Fruit fly (Drosophila melanogaster) whole organism, embryonic: ENCODE data around the gene CG17027.
A peak's percentile ranks its signal among the peaks of the same experiment; 100 is the strongest.

ENCODE experiments used
- Asciz ChIP-seq: fragments of 200-800 bp; sonication (Bioruptor generic); optimal IDR thresholded peaks from 2 replicates; lab custom pipeline; 2017; ENCODE audit warnings: missing biosample characterization, mild to moderate bottlenecking, missing genetic modification characterization, missing genetic modification reagents
- Awh ChIP-seq: fragments of 200-800 bp; sonication (Bioruptor generic); IDR thresholded peaks from 2 replicates; pipeline ENCODE4, ENCODE4 v1.3.6; 2022; ENCODE audit warnings: missing biosample characterization, missing genetic modification characterization
- BEAF-32 ChIP-seq: fragments of 200-800 bp; sonication (Bioruptor generic); optimal IDR thresholded peaks from 3 replicates; lab custom pipeline; 2017; ENCODE audit warnings: missing biosample characterization, missing genetic modification characterization, mild to moderate bottlenecking, moderate library complexity, missing genetic modification reagents
- CG12219 ChIP-seq: fragments of 200-800 bp; sonication (Bioruptor generic); optimal IDR thresholded peaks from 3 replicates; lab custom pipeline; 2018; ENCODE audit warnings: missing biosample characterization, mild to moderate bottlenecking, missing genetic modification characterization
- CG12769 ChIP-seq: fragments of 200-800 bp; sonication (Bioruptor generic); optimal IDR thresholded peaks from 2 replicates; lab custom pipeline; 2019; ENCODE audit warnings: missing biosample characterization, mild to moderate bottlenecking, missing genetic modification characterization, moderate library complexity
- CG14441 ChIP-seq: fragments of 200-800 bp; sonication (Bioruptor generic); IDR thresholded peaks from 2 replicates; pipeline ENCODE4 v1.3.6; 2022; ENCODE audit warnings: missing biosample characterization, missing genetic modification characterization
- CG1647 ChIP-seq: fragments of 200-800 bp; sonication (Bioruptor generic); optimal IDR thresholded peaks from 3 replicates; lab custom pipeline; 2016; ENCODE audit warnings: missing biosample characterization, missing genetic modification characterization
- CG1792 ChIP-seq: fragments of 200-800 bp; sonication (Bioruptor generic); optimal IDR thresholded peaks from 2 replicates; lab custom pipeline; 2016; ENCODE audit warnings: missing biosample characterization, missing genetic modification characterization
- CG32532 ChIP-seq: fragments of 200-800 bp; sonication (Bioruptor generic); IDR thresholded peaks from 2 replicates; pipeline ENCODE4 v1.3.6; 2022; ENCODE audit warnings: missing biosample characterization, missing genetic modification characterization
- CG3281 ChIP-seq: fragments of 200-800 bp; sonication (Bioruptor generic); optimal IDR thresholded peaks from 3 replicates; lab custom pipeline; 2017; ENCODE audit warnings: missing biosample characterization, mild to moderate bottlenecking, missing genetic modification characterization
- CG3838 ChIP-seq: fragments of 200-800 bp; sonication (Bioruptor generic); optimal IDR thresholded peaks from 3 replicates; lab custom pipeline; 2016; ENCODE audit warnings: missing biosample characterization, missing genetic modification characterization
- CG4617 ChIP-seq: fragments of 200-800 bp; sonication (Bioruptor generic); optimal IDR thresholded peaks from 3 replicates; lab custom pipeline; 2016; ENCODE audit warnings: missing biosample characterization, missing genetic modification characterization, borderline replicate concordance
- CG5180 ChIP-seq: fragments of 200-800 bp; sonication (Bioruptor generic); optimal IDR thresholded peaks from 3 replicates; lab custom pipeline; 2017; ENCODE audit warnings: missing biosample characterization, missing genetic modification characterization, mild to moderate bottlenecking, moderate library complexity, missing genetic modification reagents
- CG6854 ChIP-seq: fragments of 200-800 bp; sonication (Bioruptor generic); optimal IDR thresholded peaks from 3 replicates; lab custom pipeline; 2017; ENCODE audit warnings: missing biosample characterization, mild to moderate bottlenecking, missing genetic modification characterization
- CG8281 ChIP-seq: fragments of 200-800 bp; sonication (Bioruptor generic); optimal IDR thresholded peaks from 2 replicates; lab custom pipeline; 2018; ENCODE audit warnings: missing biosample characterization, mild to moderate bottlenecking, missing genetic modification characterization, moderate library complexity
- CG9727 ChIP-seq: fragments of 200-800 bp; sonication (Bioruptor generic); optimal IDR thresholded peaks from 3 replicates; lab custom pipeline; 2017; ENCODE audit warnings: missing biosample characterization, mild to moderate bottlenecking, missing genetic modification characterization
- Camta ChIP-seq: fragments of 200-800 bp; sonication (Bioruptor generic); optimal IDR thresholded peaks from 2 replicates; lab custom pipeline; 2016; ENCODE audit warnings: missing biosample characterization, missing genetic modification characterization
- Chrac-16 ChIP-seq: fragments of 200-800 bp; sonication (Bioruptor generic); optimal IDR thresholded peaks from 3 replicates; lab custom pipeline; 2016; ENCODE audit warnings: missing biosample characterization, missing genetic modification characterization
- D19A ChIP-seq: fragments of 200-800 bp; optimal IDR thresholded peaks from 3 replicates; lab custom pipeline; 2019; ENCODE audit warnings: missing biosample characterization, mild to moderate bottlenecking, missing genetic modification characterization, moderate library complexity
- Ets97D ChIP-seq: fragments of 200-800 bp; sonication (Bioruptor generic); optimal IDR thresholded peaks from 3 replicates; lab custom pipeline; 2016; ENCODE audit warnings: missing biosample characterization, missing genetic modification characterization
- HLH3B ChIP-seq: fragments of 200-800 bp; sonication (Bioruptor generic); IDR thresholded peaks from 2 replicates; pipeline ENCODE4 v1.3.6; 2022; ENCODE audit warnings: missing biosample characterization, missing genetic modification characterization
- HLH54F ChIP-seq: fragments of 200-800 bp; sonication (Bioruptor generic); optimal IDR thresholded peaks from 3 replicates; lab custom pipeline; 2016; ENCODE audit warnings: missing biosample characterization, missing genetic modification characterization
- Hand ChIP-seq: fragments of 200-800 bp; sonication (Bioruptor generic); optimal IDR thresholded peaks from 2 replicates; lab custom pipeline; 2017; ENCODE audit warnings: mild to moderate bottlenecking, missing biosample characterization, missing genetic modification reagents, missing genetic modification characterization
- Hr3 ChIP-seq: fragments of 200-800 bp; sonication (Bioruptor generic); optimal IDR thresholded peaks from 3 replicates; lab custom pipeline; 2016; ENCODE audit warnings: missing biosample characterization, missing genetic modification characterization
- MBD-R2 ChIP-seq: fragments of 200-800 bp; sonication (Bioruptor generic); IDR thresholded peaks from 2 replicates; pipeline ENCODE4 v1.3.6; 2022; ENCODE audit warnings: missing biosample characterization, missing genetic modification characterization
- Rx ChIP-seq: fragments of 200-800 bp; sonication (Bioruptor generic); IDR thresholded peaks from 2 replicates; pipeline ENCODE4 v1.3.6; 2022; ENCODE audit warnings: missing biosample characterization, missing genetic modification characterization
- TFAM ChIP-seq: fragments of 200-800 bp; sonication (Bioruptor generic); optimal IDR thresholded peaks from 2 replicates; lab custom pipeline; 2017; ENCODE audit warnings: missing biosample characterization, missing genetic modification characterization, inconsistent platforms
- Taf1 ChIP-seq: fragments of 200-800 bp; sonication (Bioruptor generic); IDR thresholded peaks from 2 replicates; pipeline ENCODE4 v1.3.6; 2022; ENCODE audit warnings: missing biosample characterization, missing genetic modification characterization
- bcd ChIP-seq: fragments of 200-800 bp; sonication (Bioruptor generic); optimal IDR thresholded peaks from 2 replicates; lab custom pipeline; 2017; ENCODE audit warnings: missing biosample characterization, mild to moderate bottlenecking, missing genetic modification characterization
- br ChIP-seq: fragments of >200 bp; optimal IDR thresholded peaks from 2 replicates; lab custom pipeline; 2017
- ewg ChIP-seq: fragments of 200-800 bp; sonication (Bioruptor generic); optimal IDR thresholded peaks from 3 replicates; lab custom pipeline; 2017; ENCODE audit warnings: mild to moderate bottlenecking, missing biosample characterization, missing genetic modification reagents, missing genetic modification characterization
- fu2 ChIP-seq: fragments of 200-800 bp; sonication (Bioruptor generic); optimal IDR thresholded peaks from 2 replicates; lab custom pipeline; 2016; ENCODE audit warnings: missing biosample characterization, missing genetic modification characterization
- gsb-n ChIP-seq: fragments of 200-800 bp; sonication (Bioruptor generic); optimal IDR thresholded peaks from 3 replicates; lab custom pipeline; 2018; ENCODE audit warnings: missing biosample characterization, mild to moderate bottlenecking, missing genetic modification characterization
- insv ChIP-seq, 2 experiments: fragments of 200-800 bp; sonication (Bioruptor generic); optimal IDR thresholded peaks; 3 replicates each; lab custom pipeline; 2016 to 2018; ENCODE audit warnings: missing biosample characterization in 2 of 2, missing genetic modification characterization in 2 of 2
- jing ChIP-seq: fragments of 200-800 bp; sonication (Bioruptor generic); optimal IDR thresholded peaks from 2 replicates; lab custom pipeline; 2018; ENCODE audit warnings: missing biosample characterization, mild to moderate bottlenecking, missing genetic modification characterization
- jumu ChIP-seq: fragments of 200-800 bp; sonication (Bioruptor generic); optimal IDR thresholded peaks from 3 replicates; lab custom pipeline; 2016; ENCODE audit warnings: missing biosample characterization, missing genetic modification characterization
- klu ChIP-seq: fragments of 200-800 bp; sonication (Bioruptor generic); IDR thresholded peaks from 2 replicates; pipeline ENCODE4 v1.3.6; 2022; ENCODE audit warnings: missing biosample characterization, missing genetic modification characterization
- lmd ChIP-seq: fragments of 200-800 bp; sonication (Bioruptor generic); IDR thresholded peaks from 2 replicates; pipeline ENCODE4 v1.3.6; 2022; ENCODE audit warnings: missing biosample characterization, missing genetic modification characterization
- lov ChIP-seq, 2 experiments: fragments of 200-800 bp in 1 of 2; fragments of >200 bp in 1 of 2; sonication (Bioruptor generic) in 1 of 2; IDR thresholded peaks in 1 of 2; optimal IDR thresholded peaks in 1 of 2; 2 replicates in 1 of 2; 3 replicates in 1 of 2; pipeline versions ENCODE4 v1.3.6 to Lab custom; 2017 to 2022; ENCODE audit warnings: missing biosample characterization in 1 of 2, missing genetic modification characterization in 1 of 2
- nom ChIP-seq: fragments of 200-800 bp; sonication (Bioruptor generic); optimal IDR thresholded peaks from 2 replicates; lab custom pipeline; 2017; ENCODE audit warnings: missing biosample characterization, missing genetic modification characterization, mild to moderate bottlenecking, moderate library complexity, missing genetic modification reagents
- peb ChIP-seq: fragments of 200-800 bp; sonication (Bioruptor generic); IDR thresholded peaks from 2 replicates; pipeline ENCODE4 v1.3.6; 2022; ENCODE audit warnings: missing biosample characterization, missing genetic modification characterization
- shn ChIP-seq: fragments of 200-800 bp; sonication (Bioruptor generic); optimal IDR thresholded peaks from 3 replicates; lab custom pipeline; 2016; ENCODE audit warnings: missing biosample characterization, missing genetic modification characterization
- sima ChIP-seq: fragments of 200-800 bp; sonication (Bioruptor generic); optimal IDR thresholded peaks from 2 replicates; lab custom pipeline; 2016; ENCODE audit warnings: missing biosample characterization, missing genetic modification characterization
- slp2 ChIP-seq: fragments of 200-800 bp; sonication (Bioruptor generic); optimal IDR thresholded peaks from 2 replicates; lab custom pipeline; 2016; ENCODE audit warnings: missing biosample characterization, missing genetic modification characterization
- sqz ChIP-seq: fragments of 200-800 bp; sonication (Bioruptor generic); optimal IDR thresholded peaks from 3 replicates; lab custom pipeline; 2018; ENCODE audit warnings: missing biosample characterization, mild to moderate bottlenecking, missing genetic modification characterization
- tgo ChIP-seq: fragments of 200-800 bp; sonication (Bioruptor generic); IDR thresholded peaks from 3 replicates; pipeline ENCODE4 v1.3.6; 2022; ENCODE audit warnings: missing biosample characterization, missing genetic modification characterization
- tna ChIP-seq: fragments of 200-800 bp; sonication (Bioruptor generic); IDR thresholded peaks from 2 replicates; pipeline ENCODE4 v1.3.6; 2022; ENCODE audit warnings: missing biosample characterization, missing genetic modification characterization; ENCODE audit not compliant: partially characterized antibody
- twi ChIP-seq: fragments of 200-800 bp; optimal IDR thresholded peaks from 2 replicates; lab custom pipeline; 2019; ENCODE audit warnings: missing biosample characterization, mild to moderate bottlenecking, missing genetic modification characterization, moderate library complexity
- z ChIP-seq: fragments of 200-800 bp; sonication (Bioruptor generic); IDR thresholded peaks from 3 replicates; pipeline ENCODE4 v1.3.6; 2022; ENCODE audit warnings: missing biosample characterization, missing genetic modification characterization
- zfh2 ChIP-seq: fragments of 200-800 bp; sonication (Bioruptor generic); optimal IDR thresholded peaks from 2 replicates; lab custom pipeline; 2016; ENCODE audit warnings: missing biosample characterization, missing genetic modification characterization

CG17027 gene

DNA sequence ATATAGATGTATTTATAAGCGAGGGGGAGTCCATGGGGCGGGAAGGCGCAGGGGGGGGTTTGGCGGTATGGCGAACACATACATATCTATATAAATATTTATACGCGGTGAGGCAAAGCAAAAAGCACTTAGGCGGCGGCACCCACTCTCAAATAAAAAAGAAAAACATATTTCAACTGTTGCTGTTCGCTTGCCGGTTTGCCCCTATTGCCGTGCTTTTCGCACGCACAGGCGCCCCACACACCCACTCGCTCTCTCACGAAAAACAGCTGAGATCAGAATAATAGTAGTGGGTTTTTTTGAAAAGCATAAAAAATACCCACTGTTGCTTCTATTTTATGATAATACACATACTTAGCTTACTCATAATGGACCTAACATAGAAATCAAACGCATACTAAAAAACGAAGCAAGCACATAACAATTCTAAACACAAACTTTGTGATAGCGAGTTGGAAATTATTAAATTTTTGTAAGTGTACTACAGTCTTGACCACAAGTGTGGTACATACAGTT, 21.3 kb downstream of the CG17027 start (continued):
- TF ChIP-seq Hand (GFP tag; lab: Kevin White, UChicago) = peak; percentile 91
- no peak for TF ChIP-seq Rx (GFP tag; lab: Robert Waterston, UW)
- peak; percentile 45 for TF ChIP-seq jing (GFP tag; lab: Kevin White, UChicago)
- peak; percentile 75 for TF ChIP-seq Chrac-16 (GFP tag; lab: Kevin White, UChicago)
- no peak; the same call in 1 of the 2 replicates for TF ChIP-seq peb
- TF ChIP-seq CG5180 = peak; percentile 35
- TF ChIP-seq fu2 = peak; percentile 80
- TF ChIP-seq ewg (GFP tag; lab: Kevin White, UChicago) = peak; percentile 40
- peak; percentile 3 for TF ChIP-seq CG3838 (GFP tag; lab: Kevin White, UChicago)
- TF ChIP-seq lmd (GFP tag; lab: Robert Waterston, UW) = peak; percentile 82; the same call in 1 of the 2 replicates
- peak; percentile 14 for TF ChIP-seq twi (tag; lab: Kevin White, UChicago)
- TF ChIP-seq CG9727 = peak; percentile 81
- peak; percentile 67 for TF ChIP-seq slp2 (GFP tag; lab: Kevin White, UChicago)
- TF ChIP-seq TFAM (GFP tag; lab: Kevin White, UChicago) = no peak
- TF ChIP-seq HLH54F (GFP tag; lab: Kevin White, UChicago) = peak; percentile 86
- peak in 1 of 2 experiments; percentile 45 for TF ChIP-seq insv (GFP tag; optimal IDR thresholded peaks at IDR 0.05; lab: Kevin White, UChicago)
- TF ChIP-seq BEAF-32 (GFP tag; lab: Kevin White, UChicago) = no peak
- TF ChIP-seq Taf1 (GFP tag; lab: Robert Waterston, UW) = 0 out of 2 replicates have a peak, but pooled peaks have one; percentile 20
- TF ChIP-seq br (lab: Kevin White, UChicago) = no peak
- TF ChIP-seq tna (GFP tag; lab: Robert Waterston, UW) = 0 out of 2 replicates have a peak, but pooled peaks have one; percentile 47
- TF ChIP-seq gsb-n (tag; lab: Kevin White, UChicago) = no peak
- peak; percentile 35 for TF ChIP-seq sqz (GFP tag; lab: Kevin White, UChicago)
- peak; percentile 22 for TF ChIP-seq Asciz (GFP tag; lab: Kevin White, UChicago)
- TF ChIP-seq Awh (GFP tag; lab: Robert Waterston, UW) = no peak
- TF ChIP-seq tgo (GFP tag; lab: Robert Waterston, UW) = peak; percentile 70
- peak; percentile 28 for TF ChIP-seq Ets97D (GFP tag; lab: Kevin White, UChicago)
- TF ChIP-seq CG12219 = peak; percentile 68
- peak; percentile 74 for TF ChIP-seq CG1792 (GFP tag; lab: Kevin White, UChicago)
- TF ChIP-seq sima (GFP tag; lab: Kevin White, UChicago) = peak; percentile 48
- peak; percentile 34 for TF ChIP-seq D19A (tag; lab: Kevin White, UChicago)
- peak; percentile 68 for TF ChIP-seq CG8281 (tag; lab: Kevin White, UChicago)
- TF ChIP-seq zfh2 (GFP tag; lab: Kevin White, UChicago) = peak; percentile 90
- peak; percentile 77 for TF ChIP-seq shn (GFP tag; lab: Kevin White, UChicago)
- TF ChIP-seq HLH3B (GFP tag; lab: Robert Waterston, UW) = 0 out of 2 replicates have a peak, but pooled peaks have one; percentile 36
- TF ChIP-seq bcd (GFP tag; lab: Kevin White, UChicago) = peak; percentile 84
- TF ChIP-seq CG14441 = peak; percentile 74
- peak; percentile 69 for TF ChIP-seq CG6854 (GFP tag; lab: Kevin White, UChicago)
- TF ChIP-seq MBD-R2 = peak; percentile 40; the same call in 1 of the 2 replicates
- no peak for TF ChIP-seq CG1647 (GFP tag; lab: Kevin White, UChicago)
- peak; percentile 80; the same call in 1 of the 2 replicates for TF ChIP-seq CG32532
- TF ChIP-seq z (GFP tag; lab: Robert Waterston, UW) = no peak
- peak; percentile 56 for TF ChIP-seq jumu
- peak; percentile 67 for TF ChIP-seq Camta (GFP tag; lab: Kevin White, UChicago)
- TF ChIP-seq lov (optimal IDR thresholded peaks at IDR 0.05; lab: Kevin White, UChicago) = no peak
- no peak for TF ChIP-seq lov (GFP tag; IDR thresholded peaks at IDR 0.05; lab: Robert Waterston, UW)
- TF ChIP-seq nom (GFP tag; lab: Kevin White, UChicago) = no peak
- peak; percentile 55 for TF ChIP-seq Hr3 (GFP tag; lab: Kevin White, UChicago)
- TF ChIP-seq CG12769 (tag; lab: Kevin White, UChicago) = peak; percentile 89
- peak; percentile 90 for TF ChIP-seq CG3281 (GFP tag; lab: Kevin White, UChicago)
- peak; percentile 3 for TF ChIP-seq CG4617 (GFP tag; lab: Kevin White, UChicago)
- peak; percentile 65; the same call in 1 of the 2 replicates for TF ChIP-seq klu (GFP tag; lab: Robert Waterston, UW)
